Fruit fly (Drosophila melanogaster): ENCODE results near the gene alt.

dm6 chr3R:17716858-17717596 is 34.7 kb upstream of the alt start:
- TF ChIP-seq ERR (GFP tag; optimal IDR thresholded peaks at IDR 0.05) (peak; percentile 61), PHDP (tag; optimal IDR thresholded peaks at IDR 0.05) (peak; percentile 2), CG1832 (GFP tag; optimal IDR thresholded peaks at IDR 0.05) (peak; percentile 98), D19A (tag; optimal IDR thresholded peaks at IDR 0.05) (peak; percentile 5), dysf (GFP tag; IDR thresholded peaks at IDR 0.05) (no peak), CG2889 (GFP tag; IDR thresholded peaks at IDR 0.05) (no peak), nerfin-2 (GFP tag; IDR thresholded peaks at IDR 0.05; ENCODE audit: partially characterized antibody) (no peak), Blimp-1 (GFP tag; optimal IDR thresholded peaks at IDR 0.05) (peak; percentile 15), Fer1 (GFP tag; optimal IDR thresholded peaks at IDR 0.05) (peak; percentile 67), chinmo (GFP tag; IDR thresholded peaks at IDR 0.05; ENCODE audit: partially characterized antibody) (no peak), CG14965 (GFP tag; optimal IDR thresholded peaks at IDR 0.05; ENCODE audit: borderline replicate concordance) (no peak), Rx (GFP tag; IDR thresholded peaks at IDR 0.05) (no peak), dm (GFP tag; optimal IDR thresholded peaks at IDR 0.05) (peak; percentile 50)
